Worm (Caenorhabditis elegans) whole organism, early embryonic: Measurements from ENCODE around the gene nspc-14.

Source experiments
- B0310.2 ChIP-seq: sonication (generic microtip); optimal IDR thresholded peaks from 2 replicates; lab custom pipeline; 2016; ENCODE audit warnings: mild to moderate bottlenecking, missing genetic modification characterization, missing compliant biosample characterization
- F13C5.2 ChIP-seq: sonication (generic microtip); optimal IDR thresholded peaks from 2 replicates; lab custom pipeline; 2017; ENCODE audit warnings: mild to moderate bottlenecking, missing genetic modification characterization, inconsistent platforms, missing compliant biosample characterization
- aly-1 ChIP-seq: sonication (generic microtip); optimal IDR thresholded peaks from 2 replicates; lab custom pipeline; 2016; ENCODE audit warnings: missing genetic modification characterization, missing compliant biosample characterization
- ama-1 ChIP-seq: fragments of 150-350 bp; optimal IDR thresholded peaks from 2 replicates; lab custom pipeline; 2014
- ceh-13 ChIP-seq: fragments of 200-800 bp; sonication (Bioruptor generic); optimal IDR thresholded peaks from 2 replicates; lab custom pipeline; 2018; ENCODE audit warnings: mild to moderate bottlenecking, missing genetic modification characterization, missing compliant biosample characterization
- ceh-36 ChIP-seq: sonication (generic microtip); optimal IDR thresholded peaks from 2 replicates; lab custom pipeline; 2016; ENCODE audit warnings: missing genetic modification characterization, inconsistent platforms, missing compliant biosample characterization
- ets-7 ChIP-seq: sonication (generic microtip); optimal IDR thresholded peaks from 2 replicates; lab custom pipeline; 2016; ENCODE audit warnings: missing genotype, missing genetic modification characterization, missing compliant biosample characterization
- flt-1 ChIP-seq: fragments of 200-800 bp; sonication (Bioruptor generic); IDR thresholded peaks from 2 replicates; pipeline ENCODE4 v1.3.6; 2022; ENCODE audit warnings: missing genetic modification characterization, missing compliant biosample characterization
- hmbx-1 ChIP-seq: sonication (generic microtip); optimal IDR thresholded peaks from 2 replicates; lab custom pipeline; 2016; ENCODE audit warnings: mild to moderate bottlenecking, missing genetic modification characterization, missing compliant biosample characterization
- hmg-4 ChIP-seq: fragments of 200-800 bp; sonication (Bioruptor generic); optimal IDR thresholded peaks from 2 replicates; lab custom pipeline; 2018; ENCODE audit warnings: mild to moderate bottlenecking, missing genetic modification characterization, missing compliant biosample characterization
- hnd-1 ChIP-seq: sonication (generic microtip); optimal IDR thresholded peaks from 2 replicates; lab custom pipeline; 2016; ENCODE audit warnings: missing genetic modification characterization, missing compliant biosample characterization
- pes-1 ChIP-seq: fragments of 200-800 bp; sonication (Bioruptor generic); IDR thresholded peaks from 2 replicates; pipeline ENCODE4 v1.3.6; 2022; ENCODE audit warnings: missing genetic modification reagents, missing genetic modification characterization, missing compliant biosample characterization
- scrt-1 ChIP-seq: fragments of 200-800 bp; sonication (Bioruptor generic); IDR thresholded peaks from 2 replicates; pipeline ENCODE4 v1.3.6; 2022; ENCODE audit warnings: missing genetic modification characterization, missing compliant biosample characterization
- sea-1 ChIP-seq: fragments of 200-800 bp; sonication (Bioruptor generic); conservative IDR thresholded peaks from 2 replicates; pipeline ENCODE4 v1.3.6; 2022; ENCODE audit warnings: missing genetic modification characterization, missing compliant biosample characterization
- tbx-11 ChIP-seq: fragments of 200-800 bp; sonication (Bioruptor generic); IDR thresholded peaks from 2 replicates; pipeline ENCODE4 v1.3.6; 2022; ENCODE audit warnings: missing genetic modification characterization, missing compliant biosample characterization
- tbx-37 ChIP-seq: fragments of 200-800 bp; sonication (Bioruptor generic); conservative IDR thresholded peaks from 2 replicates; pipeline ENCODE4 v1.3.6; 2022; ENCODE audit warnings: missing genetic modification reagents, missing genetic modification characterization, missing compliant biosample characterization
- tra-4 ChIP-seq: sonication (generic microtip); optimal IDR thresholded peaks from 2 replicates; lab custom pipeline; 2017; ENCODE audit warnings: missing genetic modification characterization, missing compliant biosample characterization

The nspc-14 gene

DNA sequence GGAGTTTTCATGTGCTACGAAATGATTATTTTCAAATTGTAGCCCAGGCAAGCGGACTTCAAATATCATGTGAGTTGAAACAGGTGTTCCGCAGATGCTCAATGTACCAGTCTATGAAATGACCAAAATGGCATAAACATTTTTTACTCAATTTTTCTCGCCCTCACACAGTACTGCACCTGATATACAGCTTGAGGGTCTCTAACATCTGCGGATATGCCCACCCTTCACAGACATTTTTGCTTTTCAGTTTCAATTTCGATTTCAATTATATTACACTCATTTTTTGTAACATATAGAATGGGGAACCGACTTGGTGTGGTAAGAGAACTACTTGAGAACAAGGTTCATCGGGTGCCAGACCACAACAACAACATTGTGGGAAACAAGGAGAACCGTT lies 12.1 kb downstream of the nspc-14 start, which contains the start of gene F42F12.11:
Gene F42F12.11 (plus strand): TSS at position 301 of the 400 bp plus-strand sequence.
- TF ChIP-seq flt-1 (GFP tag; lab: Robert Waterston, UW) (no peak), tbx-37 (GFP tag; lab: Robert Waterston, UW) (no peak), hnd-1 (tag; lab: Kevin White, UChicago) (no peak), hmbx-1 (tag; lab: Kevin White, UChicago) (no peak), ceh-36 (tag; lab: Kevin White, UChicago) (no peak), scrt-1 (GFP tag; lab: Robert Waterston, UW) (no peak), hmg-4 (GFP tag; lab: Kevin White, UChicago) (no peak), F13C5.2 (tag; lab: Kevin White, UChicago) (no peak), tbx-11 (no peak), ets-7 (tag; lab: Kevin White, UChicago) (no peak), tra-4 (tag; lab: Kevin White, UChicago) (no peak), aly-1 (tag; lab: Kevin White, UChicago) (no peak), B0310.2 (no peak), ceh-13 (no peak), sea-1 (no peak), pes-1 (no peak), ama-1 (lab: Kevin White, UChicago) (no peak)

DNA sequence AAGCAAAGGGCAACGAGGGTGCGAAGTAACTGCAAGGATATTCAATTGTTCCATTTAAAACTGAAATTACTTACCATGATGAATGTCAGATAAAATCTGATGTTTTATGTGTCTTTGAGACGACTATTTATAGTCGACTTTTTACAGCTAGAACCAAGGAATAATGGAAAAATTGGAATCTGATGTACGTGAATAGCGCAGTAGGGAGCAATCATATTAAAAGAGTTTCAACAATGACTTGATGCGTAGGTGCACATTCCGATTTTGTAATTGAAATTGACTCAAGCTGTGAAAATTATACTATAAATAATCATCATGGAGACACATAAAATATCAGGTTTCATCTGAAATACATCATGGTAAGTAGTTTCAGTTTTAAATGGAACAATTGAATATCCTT lies 15.6 kb downstream of the nspc-14 start, which contains the start of the genes nspc-9 and nspc-10:
Gene nspc-9 (minus strand): TSS at position 101 of the 400 bp plus-strand sequence.
Gene nspc-10 (plus strand): TSS at position 331 of the 400 bp plus-strand sequence.
- TF ChIP-seq hnd-1 (tag; lab: Kevin White, UChicago) (no peak), ama-1 (lab: Kevin White, UChicago) (no peak), flt-1 (GFP tag; lab: Robert Waterston, UW) (no peak), ets-7 (tag; lab: Kevin White, UChicago) (no peak), aly-1 (tag; lab: Kevin White, UChicago) (no peak), B0310.2 (no peak), ceh-13 (no peak), tra-4 (tag; lab: Kevin White, UChicago) (no peak), F13C5.2 (tag; lab: Kevin White, UChicago) (no peak), hmbx-1 (tag; lab: Kevin White, UChicago) (no peak)

DNA sequence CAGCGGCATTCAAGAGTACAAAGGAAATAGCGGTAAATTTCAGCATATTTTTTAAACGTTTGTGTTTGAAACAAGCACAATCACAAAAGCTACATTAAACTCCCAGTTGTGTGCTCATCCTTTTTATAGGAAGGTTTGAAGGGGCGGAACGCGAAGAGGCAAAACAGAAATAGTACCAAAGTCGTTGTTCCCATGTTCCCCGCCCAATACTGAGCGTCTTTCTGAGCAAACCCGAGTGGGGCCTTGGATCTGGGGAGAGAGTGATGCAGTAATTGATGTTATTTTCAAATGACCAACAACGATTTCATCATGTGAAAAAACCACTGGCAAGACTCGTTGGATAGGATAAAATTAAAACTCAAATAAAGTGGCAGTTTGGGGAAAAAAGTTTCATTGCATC lies 17.5 kb downstream of the nspc-14 start, which contains the start of gene zig-2:
Gene zig-2 (minus strand): TSS at position 101 of the 400 bp plus-strand sequence.
- TF ChIP-seq tra-4 (tag; lab: Kevin White, UChicago), result no peak
- no peak for TF ChIP-seq sea-1
- TF ChIP-seq flt-1 (GFP tag; lab: Robert Waterston, UW), result no peak
- TF ChIP-seq hmg-4 (GFP tag; lab: Kevin White, UChicago), result no peak

DNA sequence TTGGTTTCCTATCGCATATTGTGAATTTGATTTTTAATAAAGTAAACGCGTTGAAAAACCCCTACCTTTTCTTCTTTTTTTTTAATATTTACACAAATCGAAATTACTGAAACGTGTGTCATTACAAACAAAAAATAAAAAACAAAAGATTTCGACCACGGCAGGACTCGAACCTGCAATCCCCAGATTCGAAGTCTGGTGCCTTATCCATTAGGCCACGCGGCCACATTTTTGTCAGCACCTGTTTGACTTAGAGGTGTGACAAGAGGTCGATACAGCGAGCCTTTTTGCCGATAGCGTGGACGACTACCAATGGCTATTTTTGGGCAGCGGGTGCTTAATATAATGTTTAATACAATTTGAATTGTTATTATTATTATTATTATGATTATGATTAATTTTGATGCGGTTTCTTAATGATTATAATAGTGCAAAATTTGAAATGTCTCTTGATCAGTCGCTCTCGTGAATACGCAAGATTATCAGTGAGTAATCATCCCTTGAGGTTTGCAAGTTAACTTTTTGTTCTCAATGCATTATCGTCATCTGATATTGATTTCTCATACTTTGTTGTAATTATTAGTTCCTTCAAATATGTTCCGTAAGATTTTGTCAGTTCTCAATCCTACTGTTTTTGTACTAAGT lies 20.9 kb downstream of the nspc-14 start, which contains the start of gene srd-44:
Gene srd-44 (plus strand): TSS at position 595 of the 645 bp plus-strand sequence.
- TF ChIP-seq ceh-13 (peak; percentile 57), ets-7 (tag; lab: Kevin White, UChicago) (no peak), F13C5.2 (tag; lab: Kevin White, UChicago) (peak; percentile 52), tbx-37 (GFP tag; lab: Robert Waterston, UW) (0 out of 2 replicates have a peak, but pooled peaks have one; percentile 47), B0310.2 (peak; percentile 20), hmbx-1 (tag; lab: Kevin White, UChicago) (peak; percentile 38), scrt-1 (GFP tag; lab: Robert Waterston, UW) (0 out of 2 replicates have a peak, but pooled peaks have one; percentile 70), pes-1 (no peak; the same call in 1 of the 2 replicates), ama-1 (lab: Kevin White, UChicago) (no peak), tbx-11 (peak; percentile 61), hnd-1 (tag; lab: Kevin White, UChicago) (peak; percentile 27)

DNA sequence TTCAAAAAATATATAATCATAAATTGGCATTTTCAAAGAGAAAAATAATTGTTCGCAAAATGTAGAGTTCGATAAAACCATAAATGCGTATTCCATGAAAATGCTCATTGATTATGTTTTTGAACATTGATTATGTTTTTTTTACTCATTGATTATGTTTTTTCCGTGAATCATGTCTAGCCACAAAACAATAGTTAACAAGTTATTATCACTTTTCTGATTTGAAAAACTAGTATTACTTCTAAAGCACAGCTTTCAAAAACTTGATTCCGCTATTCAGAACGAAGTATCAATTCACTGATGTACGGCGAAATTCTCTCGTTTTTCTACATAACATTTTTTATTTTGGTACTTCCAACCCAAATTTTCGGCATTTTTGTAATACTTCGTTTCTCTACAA lies 23.0 kb downstream of the nspc-14 start, which contains the start of gene srd-48:
Gene srd-48 (plus strand): TSS at position 301 of the 400 bp plus-strand sequence.
- TF ChIP-seq aly-1 (tag; lab: Kevin White, UChicago) (no peak), F13C5.2 (tag; lab: Kevin White, UChicago) (no peak), ceh-13 (no peak), ceh-36 (tag; lab: Kevin White, UChicago) (no peak), hmg-4 (GFP tag; lab: Kevin White, UChicago) (no peak), sea-1 (no peak), tbx-37 (GFP tag; lab: Robert Waterston, UW) (no peak), tbx-11 (no peak), hnd-1 (tag; lab: Kevin White, UChicago) (no peak), hmbx-1 (tag; lab: Kevin White, UChicago) (no peak), flt-1 (GFP tag; lab: Robert Waterston, UW) (no peak), scrt-1 (GFP tag; lab: Robert Waterston, UW) (no peak), pes-1 (no peak), tra-4 (tag; lab: Kevin White, UChicago) (no peak), ets-7 (tag; lab: Kevin White, UChicago) (no peak)

DNA sequence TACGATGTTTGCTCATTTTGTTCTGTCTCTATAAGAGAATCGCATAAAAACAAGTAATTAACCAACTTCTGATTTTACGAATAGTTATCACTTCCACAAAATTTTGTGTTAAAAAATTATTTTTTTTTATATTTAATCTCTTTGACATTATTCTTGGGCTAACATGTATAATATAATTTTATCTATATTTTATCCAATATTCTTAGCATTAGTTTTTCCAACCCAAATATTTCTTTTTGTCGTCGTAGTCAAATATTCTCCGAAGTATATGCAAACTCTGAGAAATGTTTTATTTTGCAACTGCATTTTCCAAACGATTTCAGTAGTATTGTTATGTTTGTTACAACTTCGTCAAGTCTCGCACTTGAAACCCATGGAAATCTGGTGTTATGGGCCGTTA lies 25.4 kb downstream of the nspc-14 start, which contains the start of gene srd-47:
Gene srd-47 (plus strand): TSS at position 164 of the 400 bp plus-strand sequence.
- TF ChIP-seq pes-1 (no peak), B0310.2 (no peak), flt-1 (GFP tag; lab: Robert Waterston, UW) (no peak), ets-7 (tag; lab: Kevin White, UChicago) (no peak), ceh-13 (no peak), sea-1 (no peak), hmg-4 (GFP tag; lab: Kevin White, UChicago) (no peak), ama-1 (lab: Kevin White, UChicago) (no peak), tra-4 (tag; lab: Kevin White, UChicago) (no peak), aly-1 (tag; lab: Kevin White, UChicago) (no peak), tbx-11 (no peak), scrt-1 (GFP tag; lab: Robert Waterston, UW) (no peak), ceh-36 (tag; lab: Kevin White, UChicago) (no peak), F13C5.2 (tag; lab: Kevin White, UChicago) (no peak), hmbx-1 (tag; lab: Kevin White, UChicago) (no peak)
